Worm (Caenorhabditis elegans): ENCODE results near the gene ZC196.8.

- no peak for TF ChIP-seq dao-5 (tag; optimal IDR thresholded peaks at IDR 0.05)
- TF ChIP-seq him-1 (tag; optimal IDR thresholded peaks at IDR 0.05) = no peak
- no peak for TF ChIP-seq W03F9.2 (tag; optimal IDR thresholded peaks at IDR 0.05)
Measured at ce11 chrV:8711910-8712309, 10.2 kb downstream of the ZC196.8 start, which contains the start of gene ZC178.2.

All from whole organism, L4/young adult.